Fruit fly (Drosophila melanogaster) whole organism, adult: ENCODE data around the gene CG10761.

ENCODE experiments used
- CG11617 ChIP-seq: fragments of 200-800 bp; sonication (Bioruptor generic); optimal IDR thresholded peaks from 2 replicates; lab custom pipeline; 2017; ENCODE audit warnings: mild to moderate bottlenecking, missing biosample characterization, missing genetic modification reagents, missing genetic modification characterization
- CG12768 ChIP-seq: fragments of 200-800 bp; sonication (Bioruptor generic); optimal IDR thresholded peaks from 2 replicates; lab custom pipeline; 2017; ENCODE audit warnings: missing biosample characterization, missing genetic modification characterization, mild to moderate bottlenecking, moderate library complexity, missing genetic modification reagents
- CG14711 ChIP-seq: fragments of 200-800 bp; sonication (Bioruptor generic); optimal IDR thresholded peaks from 2 replicates; lab custom pipeline; 2018; ENCODE audit warnings: missing biosample characterization, mild to moderate bottlenecking, missing genetic modification characterization, moderate library complexity
- CG1620 ChIP-seq: fragments of 200-800 bp; sonication (Bioruptor generic); optimal IDR thresholded peaks from 2 replicates; lab custom pipeline; 2016; ENCODE audit warnings: missing biosample characterization, missing genetic modification characterization
- CG33017 ChIP-seq: fragments of 200-800 bp; sonication (Bioruptor generic); optimal IDR thresholded peaks from 2 replicates; lab custom pipeline; 2018; ENCODE audit warnings: missing biosample characterization, mild to moderate bottlenecking, missing genetic modification characterization, moderate library complexity
- CG5204 ChIP-seq: fragments of 200-800 bp; sonication (Bioruptor generic); optimal IDR thresholded peaks from 2 replicates; lab custom pipeline; 2016; ENCODE audit warnings: missing biosample characterization, missing genetic modification characterization
- CG7045 ChIP-seq: fragments of 200-800 bp; sonication (Bioruptor generic); optimal IDR thresholded peaks from 2 replicates; lab custom pipeline; 2017; ENCODE audit warnings: missing biosample characterization, mild to moderate bottlenecking, missing genetic modification characterization
- CG7101 ChIP-seq: fragments of 200-800 bp; sonication (Bioruptor generic); optimal IDR thresholded peaks from 2 replicates; lab custom pipeline; 2018; ENCODE audit warnings: missing biosample characterization, mild to moderate bottlenecking, missing genetic modification characterization, moderate library complexity
- Clk ChIP-seq: fragments of 200-800 bp; sonication (Bioruptor generic); optimal IDR thresholded peaks from 2 replicates; lab custom pipeline; 2017; ENCODE audit warnings: missing biosample characterization, missing genetic modification characterization
- Crg-1 ChIP-seq: fragments of 200-800 bp; sonication (Bioruptor generic); optimal IDR thresholded peaks from 2 replicates; lab custom pipeline; 2016; ENCODE audit warnings: missing biosample characterization, missing genetic modification characterization
- Hr96 ChIP-seq: fragments of 200-800 bp; sonication (Bioruptor generic); optimal IDR thresholded peaks from 2 replicates; lab custom pipeline; 2016; ENCODE audit warnings: missing biosample characterization, missing genetic modification characterization
- Mnt ChIP-seq: fragments of 200-800 bp; sonication (Bioruptor generic); optimal IDR thresholded peaks from 2 replicates; lab custom pipeline; 2016; ENCODE audit warnings: missing biosample characterization, mild to moderate bottlenecking, missing genetic modification characterization
- bab1 ChIP-seq: fragments of 200-800 bp; sonication (Bioruptor generic); optimal IDR thresholded peaks from 3 replicates; lab custom pipeline; 2019; ENCODE audit warnings: missing biosample characterization, mild to moderate bottlenecking, missing genetic modification characterization, moderate library complexity
- cic ChIP-seq: fragments of 200-800 bp; sonication (Bioruptor generic); optimal IDR thresholded peaks from 2 replicates; lab custom pipeline; 2017; ENCODE audit warnings: missing biosample characterization, mild to moderate bottlenecking, missing genetic modification characterization, moderate library complexity
- cnc ChIP-seq, 2 experiments: fragments of >200 bp; optimal IDR thresholded peaks; 2 replicates each; lab custom pipeline; 2017
- kay ChIP-seq: fragments of 200-800 bp; sonication (Bioruptor generic); peaks from one replicate; lab custom pipeline; 2016; ENCODE audit warnings: missing biosample characterization, missing genetic modification characterization, borderline replicate concordance
- ovo ChIP-seq: fragments of 200-800 bp; sonication (Bioruptor generic); optimal IDR thresholded peaks from 2 replicates; lab custom pipeline; 2016; ENCODE audit warnings: missing biosample characterization, missing genetic modification characterization
- pad ChIP-seq: fragments of 200-800 bp; sonication (Bioruptor generic); optimal IDR thresholded peaks from 3 replicates; lab custom pipeline; 2017; ENCODE audit warnings: missing biosample characterization, missing genetic modification characterization, mild to moderate bottlenecking, moderate library complexity, missing genetic modification reagents
- tj ChIP-seq: fragments of 200-800 bp; sonication (Bioruptor generic); optimal IDR thresholded peaks from 3 replicates; lab custom pipeline; 2017; ENCODE audit warnings: missing biosample characterization, mild to moderate bottlenecking, missing genetic modification characterization, moderate library complexity
- toe ChIP-seq: fragments of 200-800 bp; sonication (Bioruptor generic); optimal IDR thresholded peaks from 2 replicates; lab custom pipeline; 2016; ENCODE audit warnings: missing biosample characterization, missing genetic modification characterization

CG10761 gene

dm6 chrX:8137285-8137684 lies 25.3 kb downstream of the CG10761 start:
- no peak for TF ChIP-seq CG7101 (tag; lab: Kevin White, UChicago)
- TF ChIP-seq cnc (optimal IDR thresholded peaks at IDR 0.05; lab: Kevin White, UChicago), result no peak
- no peak for TF ChIP-seq Crg-1 (GFP tag; lab: Kevin White, UChicago)
- no peak for TF ChIP-seq CG7045 (GFP tag; lab: Kevin White, UChicago)
- TF ChIP-seq toe (GFP tag; lab: Kevin White, UChicago), result no peak
- no peak for TF ChIP-seq CG1620 (GFP tag; lab: Kevin White, UChicago)
- TF ChIP-seq Clk (GFP tag; lab: Kevin White, UChicago), result no peak
- TF ChIP-seq tj (GFP tag; lab: Kevin White, UChicago), result no peak
- no peak for TF ChIP-seq CG33017

DNA sequence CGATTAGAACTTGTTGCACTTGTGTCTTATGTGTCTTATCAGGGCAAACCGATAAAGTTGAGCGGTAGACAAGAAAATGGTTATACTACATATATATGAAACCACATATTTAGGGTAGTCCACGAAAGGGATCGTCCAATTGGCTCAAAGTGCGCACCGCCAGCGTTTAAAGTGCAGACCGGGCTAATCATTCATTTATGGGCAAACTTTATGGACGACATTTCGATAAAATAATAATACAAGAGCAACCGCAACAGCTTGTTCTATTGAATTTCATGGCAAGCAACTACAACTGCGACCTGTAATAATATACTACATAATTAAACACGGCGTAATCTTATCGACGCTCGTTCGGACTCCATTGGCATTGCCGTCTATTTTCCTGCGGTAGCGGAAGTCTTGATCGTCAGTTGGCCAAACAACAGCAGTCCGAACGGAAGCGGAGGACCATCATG lies 27.1 kb downstream of the CG10761 start, which contains the start of the genes cyr and CG2120:
Gene cyr (minus strand): TSS at position 294 of the 455 bp plus-strand sequence.
Gene CG2120 (plus strand): TSS at position 405 of the 455 bp plus-strand sequence.
- TF ChIP-seq kay (GFP tag; lab: Kevin White, UChicago), result no peak
- TF ChIP-seq CG7101 (tag; lab: Kevin White, UChicago), result no peak
- no peak for TF ChIP-seq pad (GFP tag; lab: Kevin White, UChicago)
- TF ChIP-seq cic (GFP tag; lab: Kevin White, UChicago), result no peak
- TF ChIP-seq CG7045 (GFP tag; lab: Kevin White, UChicago), result no peak
- TF ChIP-seq Crg-1 (GFP tag; lab: Kevin White, UChicago), result no peak

dm6 chrX:8131693-8132313 lies 30.8 kb downstream of the CG10761 start, which contains the start of gene CG10958:
Gene CG10958 (plus strand): TSS chrX:8132285.
- TF ChIP-seq cic (GFP tag; lab: Kevin White, UChicago) (no peak), tj (GFP tag; lab: Kevin White, UChicago) (peak; percentile 83), CG33017 (peak; percentile 45), CG7045 (GFP tag; lab: Kevin White, UChicago) (no peak), Mnt (GFP tag; lab: Kevin White, UChicago) (peak; percentile 77), CG12768 (GFP tag; lab: Kevin White, UChicago) (peak; percentile 40), Clk (GFP tag; lab: Kevin White, UChicago) (no peak), CG5204 (GFP tag; lab: Kevin White, UChicago) (no peak), CG1620 (GFP tag; lab: Kevin White, UChicago) (peak; percentile 59), Hr96 (GFP tag; lab: Kevin White, UChicago) (no peak), cnc (optimal IDR thresholded peaks at IDR 0.05; lab: Kevin White, UChicago) (no peak), kay (GFP tag; lab: Kevin White, UChicago) (no peak), ovo (GFP tag; lab: Kevin White, UChicago) (peak; percentile 42), bab1 (GFP tag; lab: Kevin White, UChicago) (peak; percentile 82), CG14711 (peak; percentile 80), toe (GFP tag; lab: Kevin White, UChicago) (peak; percentile 18), pad (GFP tag; lab: Kevin White, UChicago) (peak; percentile 50), CG11617 (GFP tag; lab: Kevin White, UChicago) (peak; percentile 74), CG7101 (tag; lab: Kevin White, UChicago) (peak; percentile 82), Crg-1 (GFP tag; lab: Kevin White, UChicago) (peak; percentile 62)

dm6 chrX:8129204-8129997 lies 33.2 kb downstream of the CG10761 start, which contains the start of gene CG2116:
Gene CG2116 (plus strand): TSS chrX:8129812.
- TF ChIP-seq cic (GFP tag; lab: Kevin White, UChicago), result no peak
- TF ChIP-seq toe (GFP tag; lab: Kevin White, UChicago), result peak; percentile 8
- no peak for TF ChIP-seq Hr96 (GFP tag; lab: Kevin White, UChicago)
- TF ChIP-seq CG33017, result no peak
- no peak for TF ChIP-seq CG7045 (GFP tag; lab: Kevin White, UChicago)
- TF ChIP-seq pad (GFP tag; lab: Kevin White, UChicago), result peak; percentile 25
- no peak for TF ChIP-seq kay (GFP tag; lab: Kevin White, UChicago)
- no peak for TF ChIP-seq ovo (GFP tag; lab: Kevin White, UChicago)
- peak; percentile 24 for TF ChIP-seq CG1620 (GFP tag; lab: Kevin White, UChicago)
- no peak for TF ChIP-seq cnc (optimal IDR thresholded peaks at IDR 0.05; lab: Kevin White, UChicago)
- no peak for TF ChIP-seq tj (GFP tag; lab: Kevin White, UChicago)
- no peak for TF ChIP-seq Clk (GFP tag; lab: Kevin White, UChicago)
- TF ChIP-seq bab1 (GFP tag; lab: Kevin White, UChicago), result peak; percentile 14
- no peak for TF ChIP-seq Crg-1 (GFP tag; lab: Kevin White, UChicago)
- peak; percentile 47 for TF ChIP-seq Mnt (GFP tag; lab: Kevin White, UChicago)
- TF ChIP-seq CG12768 (GFP tag; lab: Kevin White, UChicago), result no peak
- no peak for TF ChIP-seq CG5204 (GFP tag; lab: Kevin White, UChicago)
- TF ChIP-seq CG14711, result no peak
- TF ChIP-seq CG7101 (tag; lab: Kevin White, UChicago), result peak; percentile 7
- no peak for TF ChIP-seq CG11617 (GFP tag; lab: Kevin White, UChicago)

dm6 chrX:8128133-8128532 lies 34.5 kb downstream of the CG10761 start:
- no peak for TF ChIP-seq cic (GFP tag; lab: Kevin White, UChicago)
- no peak for TF ChIP-seq CG7101 (tag; lab: Kevin White, UChicago)
- TF ChIP-seq bab1 (GFP tag; lab: Kevin White, UChicago), result no peak
- TF ChIP-seq Hr96 (GFP tag; lab: Kevin White, UChicago), result no peak
- no peak for TF ChIP-seq CG5204 (GFP tag; lab: Kevin White, UChicago)
- TF ChIP-seq CG14711, result no peak
- TF ChIP-seq ovo (GFP tag; lab: Kevin White, UChicago), result no peak
